Fruit fly (Drosophila melanogaster): ENCODE measurements around the gene Npc1a.
A peak's percentile ranks its signal among the peaks of the same experiment; 100 is the strongest.

Npc1a gene

dm6 chr2L:10231092-10231494 lies 10.1 kb upstream of the Npc1a start:
- TF ChIP-seq CG13424 (tag; optimal IDR thresholded peaks at IDR 0.05), result peak; percentile 6
- peak; percentile 81 for TF ChIP-seq Med (GFP tag)
- peak; percentile 57 for TF ChIP-seq lbe (GFP tag; optimal IDR thresholded peaks at IDR 0.05)
- peak; percentile 19 for TF ChIP-seq CG17385 (GFP tag; optimal IDR thresholded peaks at IDR 0.05)
- no peak for TF ChIP-seq Fer2 (tag; optimal IDR thresholded peaks at IDR 0.05)
- no peak for TF ChIP-seq az2 (GFP tag; optimal IDR thresholded peaks at IDR 0.05)
- peak; percentile 36 for TF ChIP-seq CG3281 (GFP tag; optimal IDR thresholded peaks at IDR 0.05)
- TF ChIP-seq HLH3B (GFP tag; IDR thresholded peaks at IDR 0.05), result 0 out of 2 replicates have a peak, but pooled peaks have one; percentile 20
- peak; percentile 47 for TF ChIP-seq PHDP (tag; optimal IDR thresholded peaks at IDR 0.05)
- TF ChIP-seq Jarid2 (GFP tag; optimal IDR thresholded peaks at IDR 0.05), result no peak
- TF ChIP-seq H2.0 (GFP tag; IDR thresholded peaks at IDR 0.05), result no peak
- TF ChIP-seq BtbVII (GFP tag; optimal IDR thresholded peaks at IDR 0.05), result peak; percentile 58
- no peak for TF ChIP-seq TFAM (GFP tag; optimal IDR thresholded peaks at IDR 0.05)
- peak; percentile 62; the same call in 1 of the 2 replicates for TF ChIP-seq Rfx (GFP tag; IDR thresholded peaks at IDR 0.05)
- TF ChIP-seq esg (GFP tag; conservative IDR thresholded peaks at IDR 0.05), result 0 out of 2 replicates have a peak, but pooled peaks have one; percentile 12
- no peak for TF ChIP-seq Gug (GFP tag; IDR thresholded peaks at IDR 0.05)
- peak; percentile 34 for TF ChIP-seq lilli (GFP tag; optimal IDR thresholded peaks at IDR 0.05)
- TF ChIP-seq CG4854 (GFP tag; optimal IDR thresholded peaks at IDR 0.05), result no peak
- TF ChIP-seq Dip3 (GFP tag; optimal IDR thresholded peaks at IDR 0.05), result no peak
- peak; percentile 25 to 32 for TF ChIP-seq dpn (GFP tag; optimal IDR thresholded peaks at IDR 0.05)
- peak; percentile 31 for TF ChIP-seq Fer1 (GFP tag; optimal IDR thresholded peaks at IDR 0.05)
- TF ChIP-seq CG12104 (GFP tag; optimal IDR thresholded peaks at IDR 0.05), result peak; percentile 8
- peak; percentile 22 for TF ChIP-seq unpg (GFP tag; optimal IDR thresholded peaks at IDR 0.05)
- TF ChIP-seq CG12659 (GFP tag; optimal IDR thresholded peaks at IDR 0.05), result peak; percentile 25
- TF ChIP-seq CG8089 (GFP tag; optimal IDR thresholded peaks at IDR 0.05), result peak; percentile 95
- TF ChIP-seq CG3838 (GFP tag; optimal IDR thresholded peaks at IDR 0.05), result no peak
- TF ChIP-seq CG10267 (tag; optimal IDR thresholded peaks at IDR 0.05), result no peak
- TF ChIP-seq Camta (GFP tag; optimal IDR thresholded peaks at IDR 0.05), result peak; percentile 27
- TF ChIP-seq CG8924 (tag; optimal IDR thresholded peaks at IDR 0.05), result peak; percentile 44
- TF ChIP-seq CG4328 (GFP tag; optimal IDR thresholded peaks at IDR 0.05), result peak; percentile 26
- TF ChIP-seq CG12769 (tag; optimal IDR thresholded peaks at IDR 0.05), result peak; percentile 25
- peak; percentile 17 for TF ChIP-seq CG2875 (GFP tag; optimal IDR thresholded peaks at IDR 0.05)
- peak; percentile 82 for TF ChIP-seq sens (GFP tag)
- TF ChIP-seq sob (GFP tag; IDR thresholded peaks at IDR 0.05), result 0 out of 2 replicates have a peak, but pooled peaks have one; percentile 9
- peak; percentile 54 for TF ChIP-seq mam (GFP tag; optimal IDR thresholded peaks at IDR 0.05)
- TF ChIP-seq ftz-f1 (GFP tag; optimal IDR thresholded peaks at IDR 0.05), result no peak
- TF ChIP-seq Pdp1 (GFP tag; optimal IDR thresholded peaks at IDR 0.05), result peak in 1 of 2 experiments; percentile 28
- TF ChIP-seq twi (tag; optimal IDR thresholded peaks at IDR 0.05), result no peak
- peak; percentile 46 for TF ChIP-seq gem (tag; optimal IDR thresholded peaks at IDR 0.05)
- no peak for TF ChIP-seq sqz (GFP tag; optimal IDR thresholded peaks at IDR 0.05)
- peak; percentile 60 for TF ChIP-seq nerfin-1 (tag; optimal IDR thresholded peaks at IDR 0.05)
- TF ChIP-seq Drgx (GFP tag; IDR thresholded peaks at IDR 0.05), result peak; percentile 44
- peak; percentile 40 for TF ChIP-seq shn (GFP tag; optimal IDR thresholded peaks at IDR 0.05)
- peak; percentile 11 for TF ChIP-seq CG18262 (tag; optimal IDR thresholded peaks at IDR 0.05)
- no peak for TF ChIP-seq B-H2 (GFP tag; optimal IDR thresholded peaks at IDR 0.05)
- TF ChIP-seq ham (GFP tag; IDR thresholded peaks at IDR 0.05), result no peak
- TF ChIP-seq CoRest (tag; optimal IDR thresholded peaks at IDR 0.05), result peak; percentile 4
- TF ChIP-seq CG2120 (GFP tag; optimal IDR thresholded peaks at IDR 0.05), result peak; percentile 42
- no peak for TF ChIP-seq bab2 (GFP tag; optimal IDR thresholded peaks at IDR 0.05)
- no peak for TF ChIP-seq CG11398 (GFP tag; optimal IDR thresholded peaks at IDR 0.05)
- peak; percentile 7 for TF ChIP-seq pnt (GFP tag; optimal IDR thresholded peaks at IDR 0.05)
